Worm (Caenorhabditis elegans): ENCODE results near the gene T07E3.4.
A peak's percentile ranks its signal among the peaks of the same experiment; 100 is the strongest.

Gene T07E3.4

DNA sequence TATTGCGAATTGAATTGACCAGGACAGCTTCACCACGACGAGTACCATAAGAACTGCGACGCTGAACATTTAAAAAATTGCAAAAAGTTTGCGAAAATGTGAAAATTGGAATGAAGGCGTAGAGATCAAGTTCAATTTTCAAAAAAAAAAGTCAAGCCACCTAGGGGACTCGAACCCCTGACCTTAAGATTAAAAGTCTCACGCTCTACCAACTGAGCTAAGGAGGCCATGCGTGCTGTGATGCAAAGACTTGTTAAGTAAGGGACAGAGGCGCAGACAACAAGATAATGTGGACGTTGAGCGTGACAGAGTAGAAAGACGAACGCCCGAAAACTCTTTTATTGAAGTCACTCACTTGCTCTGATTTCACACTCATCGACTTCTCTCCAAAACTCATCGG is 10.2 kb upstream of the T07E3.4 start:
- TF ChIP-seq nhr-120 (GFP tag; IDR thresholded peaks at IDR 0.05) (0 out of 2 replicates have a peak, but pooled peaks have one; percentile 40), nfya-2 (GFP tag; IDR thresholded peaks at IDR 0.05) (no peak), F57A8.1 (GFP tag; optimal IDR thresholded peaks at IDR 0.05) (no peak), snpc-4 (GFP tag; optimal IDR thresholded peaks at IDR 0.05) (peak; percentile 61), snpc-4 (tag; optimal IDR thresholded peaks at IDR 0.05) (peak in 1 of 4 experiments; percentile 54), Y67H2A.10 (GFP tag; conservative IDR thresholded peaks at IDR 0.05) (0 out of 2 replicates have a peak, but pooled peaks have one; percentile 38), unc-62 (GFP tag; optimal IDR thresholded peaks at IDR 0.05) (no peak), C06A6.2 (GFP tag; conservative IDR thresholded peaks at IDR 0.05) (peak; percentile 62), D2030.7 (GFP tag; IDR thresholded peaks at IDR 0.05) (peak; percentile 85), Y95B8A.8 (GFP tag; IDR thresholded peaks at IDR 0.05) (0 out of 2 replicates have a peak, but pooled peaks have one; percentile 63), lsl-1 (GFP tag; optimal IDR thresholded peaks at IDR 0.05) (peak; percentile 39), tbp1 (GFP tag; optimal IDR thresholded peaks at IDR 0.05) (peak; percentile 99), T07F8.4 (tag; optimal IDR thresholded peaks at IDR 0.05) (no peak), B0336.3 (GFP tag; IDR thresholded peaks at IDR 0.05) (no peak), ztf-22 (GFP tag; optimal IDR thresholded peaks at IDR 0.05) (no peak), nhr-90 (tag; optimal IDR thresholded peaks at IDR 0.05) (peak; percentile 86), nhr-179 (tag; optimal IDR thresholded peaks at IDR 0.05) (no peak), rcor-1 (GFP tag; IDR thresholded peaks at IDR 0.05) (peak; percentile 76), rpc-1 (optimal IDR thresholded peaks at IDR 0.05) (peak; percentile 86), rpc-1 (tag; optimal IDR thresholded peaks at IDR 0.05) (peak; percentile 93), somi-1 (GFP tag; optimal IDR thresholded peaks at IDR 0.05) (peak; percentile 26), repo-1 (tag; optimal IDR thresholded peaks at IDR 0.05) (peak; percentile 54), cebp-2 (GFP tag; IDR thresholded peaks at IDR 0.05) (no peak), chd-7 (tag; optimal IDR thresholded peaks at IDR 0.05) (peak; percentile 58), B0035.1 (tag; optimal IDR thresholded peaks at IDR 0.05) (no peak), nfya-1 (tag; optimal IDR thresholded peaks at IDR 0.05; ENCODE audit: borderline replicate concordance, insufficient read depth) (no peak), nfyb-1 (GFP tag; IDR thresholded peaks at IDR 0.05) (peak; percentile 81), F39B2.1 (GFP tag; IDR thresholded peaks at IDR 0.05) (no peak), T26A5.8 (tag; optimal IDR thresholded peaks at IDR 0.05) (no peak), xnd-1 (tag; optimal IDR thresholded peaks at IDR 0.05) (no peak), nhr-80 (tag; optimal IDR thresholded peaks at IDR 0.05) (peak; percentile 8), fkh-3 (tag; optimal IDR thresholded peaks at IDR 0.05) (peak; percentile 51), dpff-1 (tag; optimal IDR thresholded peaks at IDR 0.05) (no peak), ZK185.1 (tag; optimal IDR thresholded peaks at IDR 0.05; ENCODE audit: poor library complexity, severe bottlenecking) (peak; percentile 75), mel-28 (tag; optimal IDR thresholded peaks at IDR 0.05; ENCODE audit: borderline replicate concordance) (no peak), sptf-2 (GFP tag; optimal IDR thresholded peaks at IDR 0.05) (no peak), F52B5.7 (tag; optimal IDR thresholded peaks at IDR 0.05) (peak; percentile 66), zim-3 (tag; optimal IDR thresholded peaks at IDR 0.05) (peak; percentile 47), aptf-3 (GFP tag; IDR thresholded peaks at IDR 0.05) (no peak), egl-18 (GFP tag; IDR thresholded peaks at IDR 0.05) (no peak), mxl-1 (tag; optimal IDR thresholded peaks at IDR 0.05) (peak; percentile 77), hrde-1 (tag; optimal IDR thresholded peaks at IDR 0.05; ENCODE audit: borderline replicate concordance) (peak; percentile 85), akir-1 (GFP tag; optimal IDR thresholded peaks at IDR 0.05) (peak; percentile 6), madf-6 (GFP tag; IDR thresholded peaks at IDR 0.05) (no peak), lag-1 (GFP tag; IDR thresholded peaks at IDR 0.05) (0 out of 2 replicates have a peak, but pooled peaks have one; percentile 62), C17E4.6 (GFP tag; IDR thresholded peaks at IDR 0.05) (no peak), Y56A3A.18 (GFP tag; IDR thresholded peaks at IDR 0.05) (peak; percentile 92), lsy-27 (tag; optimal IDR thresholded peaks at IDR 0.05; ENCODE audit: borderline replicate concordance, insufficient read depth) (peak; percentile 64), mes-4 (tag; optimal IDR thresholded peaks at IDR 0.05) (peak; percentile 62), ztf-18 (tag; optimal IDR thresholded peaks at IDR 0.05) (peak; percentile 78)
